Worm (Caenorhabditis elegans) whole organism, young adult: ENCODE results near the gene mrpl-22.

Source experiments
- Y79H2A.3 ChIP-seq: fragments of 200-800 bp; sonication (Bioruptor generic); conservative IDR thresholded peaks from 2 replicates; pipeline ENCODE4 v1.3.6; 2022; ENCODE audit warnings: missing genetic modification reagents, missing genetic modification characterization, missing compliant biosample characterization
- athp-1 ChIP-seq: sonication (generic microtip); optimal IDR thresholded peaks from 2 replicates; lab custom pipeline; 2017; ENCODE audit warnings: mild to moderate bottlenecking, missing genetic modification characterization, missing compliant biosample characterization
- dpl-1 ChIP-seq: fragments of 150-350 bp; optimal IDR thresholded peaks from 2 replicates; lab custom pipeline; 2014; ENCODE audit warnings: missing biosample characterization, missing genetic modification reagents, missing genetic modification characterization
- lin-35 ChIP-seq, 3 experiments: fragments of 150-350 bp in 2 of 3; sonication (generic microtip) in 1 of 3; optimal IDR thresholded peaks; 2 replicates each; lab custom pipeline; 2014 to 2018; ENCODE audit warnings: missing biosample characterization in 3 of 3, missing genetic modification characterization in 3 of 3, missing genetic modification reagents in 3 of 3
- pbrm-1 ChIP-seq: fragments of 200-800 bp; sonication (Bioruptor generic); IDR thresholded peaks from 2 replicates; pipeline ENCODE4 v1.3.6; 2022; ENCODE audit warnings: missing genetic modification reagents, missing genetic modification characterization, missing compliant biosample characterization
- unc-62 ChIP-seq: fragments of 150-350 bp; optimal IDR thresholded peaks from 2 replicates; lab custom pipeline; 2014; ENCODE audit warnings: missing biosample characterization, missing genetic modification reagents, missing genetic modification characterization

DNA sequence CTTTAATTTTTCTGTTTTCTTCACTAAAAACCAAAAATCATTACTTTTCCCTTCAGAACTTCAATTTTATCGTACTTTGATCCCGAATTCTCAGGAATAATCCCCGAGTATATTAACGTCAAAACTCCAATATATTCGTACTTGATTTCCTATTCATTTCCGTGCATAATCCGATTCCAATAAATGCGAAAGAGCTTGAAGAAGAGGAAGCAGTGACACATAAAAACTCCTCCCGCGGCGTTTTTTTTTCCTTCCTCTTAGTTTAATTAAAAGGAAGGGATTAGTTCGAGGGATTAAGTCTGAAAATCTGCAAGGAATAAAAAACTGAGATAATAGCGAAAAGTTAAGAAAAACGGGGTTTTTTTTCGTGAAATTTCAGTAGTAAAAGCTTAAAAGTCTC is 14.4 kb upstream of the mrpl-22 start:
- no peak for TF ChIP-seq Y79H2A.3 (GFP tag; lab: Robert Waterston, UW)
- no peak for TF ChIP-seq unc-62
- TF ChIP-seq athp-1 (tag; lab: Kevin White, UChicago) = no peak
- TF ChIP-seq dpl-1 = no peak
- TF ChIP-seq pbrm-1 (GFP tag; lab: Robert Waterston, UW) = no peak
- TF ChIP-seq lin-35 (GFP tag; optimal IDR thresholded peaks at IDR 0.05; lab: Kevin White, UChicago) = no peak
